Worm (Caenorhabditis elegans) whole organism, L2 larva: Measurements from ENCODE around the gene F40A3.4.

Experiments
- fos-1 ChIP-seq: fragments of 150-350 bp; optimal IDR thresholded peaks from 2 replicates; lab custom pipeline; 2014; ENCODE audit warnings: missing biosample characterization, missing genetic modification characterization
- lin-11 ChIP-seq: fragments of 150-350 bp; sonication (generic microtip); optimal IDR thresholded peaks from 2 replicates; lab custom pipeline; 2014; ENCODE audit warnings: missing biosample characterization, missing genetic modification characterization, inconsistent platforms, mixed read lengths
- lin-39 ChIP-seq: fragments of 150-350 bp; optimal IDR thresholded peaks from 2 replicates; lab custom pipeline; 2014; ENCODE audit warnings: missing biosample characterization, missing genetic modification reagents, missing genetic modification characterization
- nhr-11 ChIP-seq: fragments of 150-350 bp; optimal IDR thresholded peaks from 2 replicates; lab custom pipeline; 2014; ENCODE audit warnings: missing biosample characterization, missing genetic modification characterization
- nhr-25 ChIP-seq: fragments of 150-350 bp; sonication (generic microtip); optimal IDR thresholded peaks from 3 replicates; lab custom pipeline; 2014; ENCODE audit warnings: missing biosample characterization, missing genetic modification characterization
- nhr-6 ChIP-seq: fragments of 150-350 bp; optimal IDR thresholded peaks from 2 replicates; lab custom pipeline; 2014; ENCODE audit warnings: missing biosample characterization, missing genetic modification characterization
- sem-4 ChIP-seq: fragments of 150-350 bp; optimal IDR thresholded peaks from 2 replicates; lab custom pipeline; 2014; ENCODE audit warnings: missing biosample characterization, missing genetic modification reagents, missing genetic modification characterization
- snpc-4 ChIP-seq: fragments of 150-350 bp; optimal IDR thresholded peaks from 2 replicates; lab custom pipeline; 2014; ENCODE audit warnings: missing biosample characterization, missing genetic modification characterization
- zag-1 ChIP-seq: fragments of 150-350 bp; optimal IDR thresholded peaks from 2 replicates; lab custom pipeline; 2014; ENCODE audit warnings: missing biosample characterization, missing genetic modification characterization
- ztf-4 ChIP-seq: fragments of 150-350 bp; optimal IDR thresholded peaks from 2 replicates; lab custom pipeline; 2014; ENCODE audit warnings: missing biosample characterization, missing genetic modification characterization

ce11 chrV:7899761-7900160 is 24.2 kb downstream of the F40A3.4 start, which contains the start of gene F40A3.7:
- TF ChIP-seq lin-39 (tag; lab: Kevin White, UChicago) (no peak), nhr-25 (no peak), snpc-4 (tag; lab: Kevin White, UChicago) (no peak), ztf-4 (tag; lab: Kevin White, UChicago) (no peak), nhr-11 (tag; lab: Kevin White, UChicago) (no peak), lin-11 (tag; lab: Kevin White, UChicago) (no peak), nhr-6 (tag; lab: Kevin White, UChicago) (no peak), fos-1 (tag; lab: Kevin White, UChicago) (no peak), zag-1 (tag; lab: Kevin White, UChicago) (no peak), sem-4 (tag; lab: Kevin White, UChicago) (no peak)
